Fruit fly (Drosophila melanogaster): ENCODE results near the gene CG43312.

DNA sequence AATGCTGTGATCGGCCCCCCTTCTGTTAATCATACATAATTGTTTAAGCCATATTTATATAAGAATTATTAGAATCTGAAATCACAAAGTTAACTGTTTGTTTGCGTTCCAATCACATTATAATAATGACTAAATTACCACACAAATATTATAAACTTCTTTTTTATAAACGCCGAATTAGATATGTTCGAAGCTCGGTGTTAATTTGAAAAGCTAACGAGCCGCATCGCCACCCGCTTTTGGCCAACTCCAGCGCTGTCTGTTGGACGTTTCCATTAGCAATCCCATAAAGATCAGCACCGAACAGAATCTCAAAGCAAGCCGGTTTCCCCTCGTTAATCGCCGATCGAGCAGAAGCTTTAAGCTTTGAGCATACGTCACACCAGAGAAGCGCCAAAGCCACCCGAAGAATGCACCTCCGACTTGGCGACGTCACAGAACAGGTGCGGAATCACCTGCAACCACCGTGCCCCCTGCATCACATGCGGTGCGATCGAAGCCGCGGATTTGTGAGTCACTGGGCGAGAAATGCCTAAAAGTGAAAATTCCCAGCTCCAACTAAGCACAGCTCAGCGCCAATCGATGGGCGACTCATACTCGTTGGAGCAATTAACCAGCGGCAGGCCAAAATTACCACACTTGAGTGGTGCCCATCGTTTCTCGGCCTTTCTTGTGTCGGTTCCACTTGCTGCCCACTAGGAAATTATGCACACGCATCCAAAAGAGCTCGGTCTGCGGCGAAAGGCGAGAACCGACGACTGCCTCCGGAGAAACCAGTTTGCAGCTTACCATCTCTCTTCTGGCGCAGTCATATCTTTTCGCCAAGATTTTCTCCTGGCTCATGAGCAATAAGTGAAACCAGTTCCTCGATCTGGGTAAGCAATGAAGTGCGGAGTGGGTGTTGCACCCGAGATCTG is 35.7 kb upstream of the CG43312 start, which contains the start of gene CG11438:
- TF ChIP-seq CG8478 (optimal IDR thresholded peaks at IDR 0.05), result no peak
- no peak for TF ChIP-seq CTCF (optimal IDR thresholded peaks at IDR 0.05)

All from S2 (cell line).